Worm (Caenorhabditis elegans): ENCODE results near the gene R11D1.1.

The R11D1.1 gene

ce11 chrV:12728062-12728665, 24.0 kb downstream of the R11D1.1 start, which contains the start of the genes rpl-28 and mrpl-49 (continued):
- peak; percentile 40 for TF ChIP-seq ztf-18 (tag; optimal IDR thresholded peaks at IDR 0.05)
- TF ChIP-seq ceh-91 (GFP tag; IDR thresholded peaks at IDR 0.05): peak; percentile 64; the same call in 1 of the 2 replicates
- TF ChIP-seq K12H6.12 (tag; optimal IDR thresholded peaks at IDR 0.05): peak; percentile 5
- no peak for TF ChIP-seq hrde-1 (tag; optimal IDR thresholded peaks at IDR 0.05; ENCODE audit: borderline replicate concordance)
- TF ChIP-seq ceh-100 (GFP tag; IDR thresholded peaks at IDR 0.05): no peak
- TF ChIP-seq unc-130 (GFP tag; optimal IDR thresholded peaks at IDR 0.05): no peak
- no peak for TF ChIP-seq nfyb-1 (GFP tag; IDR thresholded peaks at IDR 0.05)
- TF ChIP-seq tbp1 (GFP tag; optimal IDR thresholded peaks at IDR 0.05): peak; percentile 58
- TF ChIP-seq T07F8.4 (tag; optimal IDR thresholded peaks at IDR 0.05): no peak
- TF ChIP-seq hsf-1 (GFP tag; IDR thresholded peaks at IDR 0.05): no peak
- TF ChIP-seq B0336.3 (GFP tag; IDR thresholded peaks at IDR 0.05): no peak
- TF ChIP-seq ama-1 (optimal IDR thresholded peaks at IDR 0.05): no peak
- TF ChIP-seq ama-1 (GFP tag; optimal IDR thresholded peaks at IDR 0.05): no peak
- TF ChIP-seq B0035.1 (tag; optimal IDR thresholded peaks at IDR 0.05): no peak
- TF ChIP-seq ceh-40 (GFP tag; IDR thresholded peaks at IDR 0.05): no peak
- no peak for TF ChIP-seq unc-62 (GFP tag; optimal IDR thresholded peaks at IDR 0.05)
- TF ChIP-seq mcd-1 (GFP tag; IDR thresholded peaks at IDR 0.05): peak; percentile 96
- no peak for TF ChIP-seq die-1 (tag; optimal IDR thresholded peaks at IDR 0.05)
- TF ChIP-seq zfh-2 (GFP tag; conservative IDR thresholded peaks at IDR 0.05): no peak
- TF ChIP-seq F57C9.4 (tag; optimal IDR thresholded peaks at IDR 0.05): no peak
- no peak for TF ChIP-seq nfya-2 (GFP tag; IDR thresholded peaks at IDR 0.05)
- peak; percentile 57 for TF ChIP-seq lin-40 (tag; optimal IDR thresholded peaks at IDR 0.05)
- TF ChIP-seq nhr-80 (tag; optimal IDR thresholded peaks at IDR 0.05): peak; percentile 59
- no peak for TF ChIP-seq aptf-3 (GFP tag; IDR thresholded peaks at IDR 0.05)
- no peak for TF ChIP-seq ztf-6 (GFP tag; IDR thresholded peaks at IDR 0.05)
- TF ChIP-seq lsy-27 (tag; optimal IDR thresholded peaks at IDR 0.05; ENCODE audit: borderline replicate concordance, insufficient read depth): no peak
- no peak for TF ChIP-seq K11D2.4 (GFP tag; IDR thresholded peaks at IDR 0.05)
- TF ChIP-seq atf-7 (tag; optimal IDR thresholded peaks at IDR 0.05): no peak
- no peak for TF ChIP-seq let-607 (tag; optimal IDR thresholded peaks at IDR 0.05)
- peak; percentile 46; the same call in 1 of the 2 replicates for TF ChIP-seq F33H1.4 (GFP tag; IDR thresholded peaks at IDR 0.05)
- no peak for TF ChIP-seq F52B5.7 (tag; optimal IDR thresholded peaks at IDR 0.05)
- TF ChIP-seq hmg-20 (GFP tag; IDR thresholded peaks at IDR 0.05): no peak
- no peak for TF ChIP-seq ztf-3 (GFP tag; optimal IDR thresholded peaks at IDR 0.05)
- peak; percentile 56 for TF ChIP-seq lsl-1 (GFP tag; optimal IDR thresholded peaks at IDR 0.05)
- TF ChIP-seq madf-6 (GFP tag; IDR thresholded peaks at IDR 0.05): no peak
- TF ChIP-seq nhr-90 (tag; optimal IDR thresholded peaks at IDR 0.05): no peak
- no peak for TF ChIP-seq tlf-1 (GFP tag; optimal IDR thresholded peaks at IDR 0.05)
- no peak for TF ChIP-seq repo-1 (tag; optimal IDR thresholded peaks at IDR 0.05)
- TF ChIP-seq lir-1 (GFP tag; conservative IDR thresholded peaks at IDR 0.05): no peak
- TF ChIP-seq nhr-27 (tag; optimal IDR thresholded peaks at IDR 0.05): no peak
- TF ChIP-seq B0019.2 (GFP tag; conservative IDR thresholded peaks at IDR 0.05): 0 out of 2 replicates have a peak, but pooled peaks have one; percentile 25
- no peak for TF ChIP-seq lin-26 (GFP tag; IDR thresholded peaks at IDR 0.05)
- no peak for TF ChIP-seq rpc-1 (optimal IDR thresholded peaks at IDR 0.05)
- TF ChIP-seq rpc-1 (tag; optimal IDR thresholded peaks at IDR 0.05): no peak
- TF ChIP-seq hmg-1.2 (GFP tag; IDR thresholded peaks at IDR 0.05): peak; percentile 52
- no peak for TF ChIP-seq dpff-1 (tag; optimal IDR thresholded peaks at IDR 0.05)
- no peak for TF ChIP-seq snpc-1.1 (tag; optimal IDR thresholded peaks at IDR 0.05; ENCODE audit: insufficient read depth)
- no peak for TF ChIP-seq hlh-12 (tag; optimal IDR thresholded peaks at IDR 0.05)
- TF ChIP-seq Y67H2A.10 (GFP tag; conservative IDR thresholded peaks at IDR 0.05): no peak
